Worm (Caenorhabditis elegans) whole organism, late embryonic: ENCODE data around the gene flp-7.
A peak's percentile ranks its signal among the peaks of the same experiment; 100 is the strongest.

Source experiments
- C38D4.7 ChIP-seq: fragments of 200-800 bp; sonication (Bioruptor generic); optimal IDR thresholded peaks from 2 replicates; lab custom pipeline; 2018; ENCODE audit warnings: mild to moderate bottlenecking, missing genetic modification characterization, moderate library complexity, missing compliant biosample characterization
- ceh-22 ChIP-seq: sonication (generic microtip); optimal IDR thresholded peaks from 2 replicates; lab custom pipeline; 2017; ENCODE audit warnings: missing biosample characterization, missing genetic modification characterization
- ceh-31 ChIP-seq: sonication (generic microtip); optimal IDR thresholded peaks from 2 replicates; lab custom pipeline; 2016; ENCODE audit warnings: missing genetic modification characterization, missing compliant biosample characterization
- ceh-6 ChIP-seq: fragments of 200-800 bp; sonication (Bioruptor generic); optimal IDR thresholded peaks from 2 replicates; lab custom pipeline; 2018; ENCODE audit warnings: mild to moderate bottlenecking, missing genetic modification characterization, missing compliant biosample characterization
- ets-4 ChIP-seq: sonication (generic microtip); optimal IDR thresholded peaks from 2 replicates; lab custom pipeline; 2016; ENCODE audit warnings: missing genetic modification characterization, missing compliant biosample characterization
- hlh-30 ChIP-seq: sonication (generic microtip); optimal IDR thresholded peaks from 2 replicates; lab custom pipeline; 2017; ENCODE audit warnings: antibody characterized with exemption, missing genetic modification characterization, missing compliant biosample characterization; ENCODE audit not compliant: insufficient read depth
- pqm-1 ChIP-seq: sonication (generic microtip); optimal IDR thresholded peaks from 2 replicates; lab custom pipeline; 2016; ENCODE audit warnings: missing genetic modification characterization, missing compliant biosample characterization
- sox-4 ChIP-seq: sonication (generic microtip); optimal IDR thresholded peaks from 2 replicates; lab custom pipeline; 2017; ENCODE audit warnings: mild to moderate bottlenecking, missing genetic modification characterization, inconsistent platforms, missing compliant biosample characterization
- tbx-7 ChIP-seq: sonication (generic microtip); optimal IDR thresholded peaks from 2 replicates; lab custom pipeline; 2016; ENCODE audit warnings: missing genotype, missing genetic modification characterization, missing compliant biosample characterization

ce11 chrX:5841060-5841642, 44.5 kb upstream of the flp-7 start, which contains the start of gene puf-9:
- TF ChIP-seq tbx-7 (peak; percentile 30), pqm-1 (peak; percentile 71), ceh-31 (tag; lab: Kevin White, UChicago) (peak; percentile 95), ets-4 (tag; lab: Kevin White, UChicago) (peak; percentile 72), ceh-6 (GFP tag; lab: Kevin White, UChicago) (peak; percentile 49), C38D4.7 (GFP tag; lab: Kevin White, UChicago) (no peak), ceh-22 (tag; lab: Kevin White, UChicago) (no peak), sox-4 (tag; lab: Kevin White, UChicago) (no peak), hlh-30 (tag; lab: Kevin White, UChicago) (peak; percentile 86)
